Fruit fly (Drosophila melanogaster) whole organism, embryonic: Measurements from ENCODE around the gene cype.
A peak's percentile ranks its signal among the peaks of the same experiment; 100 is the strongest.

Experiments
- Atf3 ChIP-seq: fragments of 200-800 bp; sonication (Bioruptor generic); optimal IDR thresholded peaks from 3 replicates; lab custom pipeline; 2016; ENCODE audit warnings: missing biosample characterization, missing genetic modification characterization
- BtbVII ChIP-seq: fragments of 200-800 bp; sonication (Bioruptor generic); optimal IDR thresholded peaks from 3 replicates; lab custom pipeline; 2017; ENCODE audit warnings: missing biosample characterization, mild to moderate bottlenecking, missing genetic modification characterization
- CG10565 ChIP-seq: fragments of 200-800 bp; sonication (Bioruptor generic); optimal IDR thresholded peaks from 3 replicates; lab custom pipeline; 2016; ENCODE audit warnings: missing biosample characterization, mild to moderate bottlenecking, missing genetic modification characterization
- CG10654 ChIP-seq: fragments of 200-800 bp; sonication (Bioruptor generic); optimal IDR thresholded peaks from 2 replicates; lab custom pipeline; 2016; ENCODE audit warnings: missing biosample characterization, missing genetic modification characterization
- CG11723 ChIP-seq: fragments of 200-800 bp; sonication (Bioruptor generic); optimal IDR thresholded peaks from 2 replicates; lab custom pipeline; 2017; ENCODE audit warnings: missing biosample characterization, mild to moderate bottlenecking, missing genetic modification characterization
- CG12299 ChIP-seq: fragments of 200-800 bp; sonication (Bioruptor generic); optimal IDR thresholded peaks from 2 replicates; lab custom pipeline; 2018; ENCODE audit warnings: missing biosample characterization, mild to moderate bottlenecking, missing genetic modification characterization
- CG12744 ChIP-seq: fragments of 200-800 bp; sonication (Bioruptor generic); optimal IDR thresholded peaks from 2 replicates; lab custom pipeline; 2016; ENCODE audit warnings: missing biosample characterization, missing genetic modification characterization
- CG12769 ChIP-seq: fragments of 200-800 bp; sonication (Bioruptor generic); optimal IDR thresholded peaks from 2 replicates; lab custom pipeline; 2019; ENCODE audit warnings: missing biosample characterization, mild to moderate bottlenecking, missing genetic modification characterization, moderate library complexity
- CG15269 ChIP-seq: fragments of 200-800 bp; sonication (Bioruptor generic); optimal IDR thresholded peaks from 2 replicates; lab custom pipeline; 2018; ENCODE audit warnings: missing biosample characterization, mild to moderate bottlenecking, missing genetic modification characterization, moderate library complexity
- CG16863 ChIP-seq: fragments of 200-800 bp; sonication (Bioruptor generic); optimal IDR thresholded peaks from 3 replicates; lab custom pipeline; 2016; ENCODE audit warnings: missing biosample characterization, missing genetic modification characterization
- CG17361 ChIP-seq: fragments of 200-800 bp; sonication (Bioruptor generic); IDR thresholded peaks from 3 replicates; pipeline ENCODE4 v1.3.6; 2022; ENCODE audit warnings: missing biosample characterization, missing genetic modification characterization
- CG18262 ChIP-seq: fragments of 200-800 bp; optimal IDR thresholded peaks from 3 replicates; lab custom pipeline; 2019; ENCODE audit warnings: missing biosample characterization, mild to moderate bottlenecking, missing genetic modification characterization, moderate library complexity
- CG18619 ChIP-seq: fragments of 200-800 bp; sonication (Bioruptor generic); optimal IDR thresholded peaks from 3 replicates; lab custom pipeline; 2017; ENCODE audit warnings: missing biosample characterization, mild to moderate bottlenecking, missing genetic modification characterization
- CG2120 ChIP-seq: fragments of 200-800 bp; sonication (Bioruptor generic); optimal IDR thresholded peaks from 3 replicates; lab custom pipeline; 2016; ENCODE audit warnings: missing biosample characterization, missing genetic modification characterization
- CG30403 ChIP-seq: fragments of 200-800 bp; sonication (Bioruptor generic); optimal IDR thresholded peaks from 3 replicates; lab custom pipeline; 2016; ENCODE audit warnings: missing biosample characterization, missing genetic modification characterization
- CG3281 ChIP-seq: fragments of 200-800 bp; sonication (Bioruptor generic); optimal IDR thresholded peaks from 3 replicates; lab custom pipeline; 2017; ENCODE audit warnings: missing biosample characterization, mild to moderate bottlenecking, missing genetic modification characterization
- CG34224 ChIP-seq: fragments of 200-800 bp; sonication (Bioruptor generic); IDR thresholded peaks from 3 replicates; pipeline ENCODE4 v1.3.6; 2022; ENCODE audit warnings: missing biosample characterization, missing genetic modification characterization; ENCODE audit not compliant: partially characterized antibody
- CG3726 ChIP-seq: fragments of 200-800 bp; sonication (Bioruptor generic); IDR thresholded peaks from 3 replicates; pipeline ENCODE4, ENCODE4 v1.3.6; 2022; ENCODE audit warnings: missing biosample characterization, missing genetic modification characterization
- CG4707 ChIP-seq: fragments of 200-800 bp; sonication (Bioruptor generic); optimal IDR thresholded peaks from 2 replicates; lab custom pipeline; 2018; ENCODE audit warnings: missing biosample characterization, mild to moderate bottlenecking, missing genetic modification characterization, moderate library complexity
- CG6813 ChIP-seq: fragments of 200-800 bp; sonication (Bioruptor generic); optimal IDR thresholded peaks from 2 replicates; lab custom pipeline; 2017; ENCODE audit warnings: missing biosample characterization, missing genetic modification characterization, mild to moderate bottlenecking, moderate library complexity, missing genetic modification reagents
- CG8281 ChIP-seq: fragments of 200-800 bp; sonication (Bioruptor generic); optimal IDR thresholded peaks from 2 replicates; lab custom pipeline; 2018; ENCODE audit warnings: missing biosample characterization, mild to moderate bottlenecking, missing genetic modification characterization, moderate library complexity
- CG9609 ChIP-seq: fragments of 200-800 bp; sonication (Bioruptor generic); optimal IDR thresholded peaks from 3 replicates; lab custom pipeline; 2016; ENCODE audit warnings: missing biosample characterization, missing genetic modification characterization
- Chrac-16 ChIP-seq: fragments of 200-800 bp; sonication (Bioruptor generic); optimal IDR thresholded peaks from 3 replicates; lab custom pipeline; 2016; ENCODE audit warnings: missing biosample characterization, missing genetic modification characterization
- Doc2 ChIP-seq: fragments of 200-800 bp; sonication (Bioruptor generic); IDR thresholded peaks from 2 replicates; pipeline ENCODE4 v1.3.6; 2022; ENCODE audit warnings: missing biosample characterization, missing genetic modification characterization
- Drgx ChIP-seq: fragments of 200-800 bp; sonication (Bioruptor generic); IDR thresholded peaks from 2 replicates; pipeline ENCODE4 v1.3.6; 2022; ENCODE audit warnings: missing biosample characterization, missing genetic modification characterization
- Hsf ChIP-seq: fragments of 200-800 bp; sonication (Bioruptor generic); optimal IDR thresholded peaks from 3 replicates; lab custom pipeline; 2016; ENCODE audit warnings: missing biosample characterization, missing genetic modification characterization
- Lpt ChIP-seq: fragments of >200 bp; optimal IDR thresholded peaks from 2 replicates; lab custom pipeline; 2018; ENCODE audit warnings: missing biosample characterization, missing genetic modification characterization
- NC2β ChIP-seq: fragments of 200-800 bp; sonication (Bioruptor generic); optimal IDR thresholded peaks from 2 replicates; lab custom pipeline; 2016; ENCODE audit warnings: missing biosample characterization, missing genetic modification characterization
- Six4 ChIP-seq: fragments of 200-800 bp; sonication (Bioruptor generic); optimal IDR thresholded peaks from 2 replicates; lab custom pipeline; 2016; ENCODE audit warnings: missing biosample characterization, missing genetic modification characterization
- Ssrp ChIP-seq: fragments of 200-800 bp; sonication (Bioruptor generic); optimal IDR thresholded peaks from 2 replicates; lab custom pipeline; 2018; ENCODE audit warnings: missing biosample characterization, mild to moderate bottlenecking, missing genetic modification characterization, moderate library complexity
- Usf ChIP-seq: fragments of 200-800 bp; sonication (Bioruptor generic); optimal IDR thresholded peaks from 2 replicates; lab custom pipeline; 2017; ENCODE audit warnings: missing genotype, missing biosample characterization, missing genetic modification characterization
- Vsx1 ChIP-seq: fragments of 200-800 bp; sonication (Bioruptor generic); optimal IDR thresholded peaks from 2 replicates; lab custom pipeline; 2017; ENCODE audit warnings: missing biosample characterization, mild to moderate bottlenecking, missing genetic modification characterization, missing genetic modification reagents
- br ChIP-seq: fragments of >200 bp; optimal IDR thresholded peaks from 2 replicates; lab custom pipeline; 2017
- caup ChIP-seq: fragments of 200-800 bp; sonication (Bioruptor generic); optimal IDR thresholded peaks from 3 replicates; lab custom pipeline; 2017; ENCODE audit warnings: missing biosample characterization, mild to moderate bottlenecking, missing genetic modification characterization, moderate library complexity; ENCODE audit not compliant: severe bottlenecking
- chm ChIP-seq: fragments of 200-800 bp; sonication (Bioruptor generic); IDR thresholded peaks from 2 replicates; pipeline ENCODE4 v1.3.6; 2022; ENCODE audit warnings: missing biosample characterization, missing genetic modification characterization
- dmrt11E ChIP-seq: fragments of 200-800 bp; sonication (Bioruptor generic); optimal IDR thresholded peaks from 3 replicates; lab custom pipeline; 2018; ENCODE audit warnings: missing biosample characterization, mild to moderate bottlenecking, missing genetic modification characterization, moderate library complexity
- exex ChIP-seq: fragments of 200-800 bp; sonication (Bioruptor generic); optimal IDR thresholded peaks from 4 replicates; lab custom pipeline; 2018; ENCODE audit warnings: missing biosample characterization, mild to moderate bottlenecking, missing genetic modification characterization, moderate library complexity
- fd64A ChIP-seq: fragments of 200-800 bp; sonication (Bioruptor generic); optimal IDR thresholded peaks from 3 replicates; lab custom pipeline; 2018; ENCODE audit warnings: missing biosample characterization, mild to moderate bottlenecking, missing genetic modification characterization
- gfzf ChIP-seq: fragments of 200-800 bp; sonication (Bioruptor generic); optimal IDR thresholded peaks from 2 replicates; lab custom pipeline; 2016; ENCODE audit warnings: missing biosample characterization, mild to moderate bottlenecking, missing genetic modification characterization, moderate library complexity
- grau ChIP-seq: fragments of 200-800 bp; optimal IDR thresholded peaks from 3 replicates; lab custom pipeline; 2019; ENCODE audit warnings: missing biosample characterization, mild to moderate bottlenecking, missing genetic modification characterization, moderate library complexity
- her ChIP-seq: fragments of 200-800 bp; sonication (Bioruptor generic); optimal IDR thresholded peaks from 2 replicates; lab custom pipeline; 2016; ENCODE audit warnings: missing biosample characterization, missing genetic modification characterization
- nerfin-2 ChIP-seq: fragments of 200-800 bp; sonication (Bioruptor generic); IDR thresholded peaks from 2 replicates; pipeline ENCODE4 v1.3.6; 2022; ENCODE audit warnings: missing biosample characterization, missing genetic modification characterization; ENCODE audit not compliant: partially characterized antibody
- onecut ChIP-seq: fragments of 200-800 bp; sonication (Bioruptor generic); IDR thresholded peaks from 2 replicates; pipeline ENCODE4 v1.3.6; 2022; ENCODE audit warnings: missing biosample characterization, missing genetic modification characterization
- pb ChIP-seq: fragments of 200-800 bp; sonication (Bioruptor generic); optimal IDR thresholded peaks from 3 replicates; lab custom pipeline; 2016; ENCODE audit warnings: missing biosample characterization, missing genetic modification characterization
- pum ChIP-seq: fragments of 200-800 bp; sonication (Bioruptor generic); optimal IDR thresholded peaks from 2 replicates; lab custom pipeline; 2016; ENCODE audit warnings: missing biosample characterization, missing genetic modification characterization
- pzg ChIP-seq: fragments of 200-800 bp; sonication (Bioruptor generic); optimal IDR thresholded peaks from 3 replicates; lab custom pipeline; 2018; ENCODE audit warnings: missing biosample characterization, mild to moderate bottlenecking, missing genetic modification characterization, moderate library complexity
- ttk ChIP-seq: fragments of 200-800 bp; sonication (Bioruptor generic); IDR thresholded peaks from 2 replicates; pipeline ENCODE4 v2.1.2; 2022; ENCODE audit warnings: missing biosample characterization, missing genetic modification characterization
- unc-4 ChIP-seq: fragments of 200-800 bp; sonication (Bioruptor generic); IDR thresholded peaks from 2 replicates; pipeline ENCODE4 v1.3.6; 2022; ENCODE audit warnings: missing biosample characterization, missing genetic modification characterization; ENCODE audit not compliant: partially characterized antibody
- z ChIP-seq: fragments of 200-800 bp; sonication (Bioruptor generic); IDR thresholded peaks from 3 replicates; pipeline ENCODE4 v1.3.6; 2022; ENCODE audit warnings: missing biosample characterization, missing genetic modification characterization
- zfh1 ChIP-seq: fragments of 200-800 bp; sonication (Bioruptor generic); IDR thresholded peaks from 3 replicates; pipeline ENCODE4 v1.3.6; 2022; ENCODE audit warnings: missing biosample characterization, missing genetic modification characterization

The cype gene

DNA sequence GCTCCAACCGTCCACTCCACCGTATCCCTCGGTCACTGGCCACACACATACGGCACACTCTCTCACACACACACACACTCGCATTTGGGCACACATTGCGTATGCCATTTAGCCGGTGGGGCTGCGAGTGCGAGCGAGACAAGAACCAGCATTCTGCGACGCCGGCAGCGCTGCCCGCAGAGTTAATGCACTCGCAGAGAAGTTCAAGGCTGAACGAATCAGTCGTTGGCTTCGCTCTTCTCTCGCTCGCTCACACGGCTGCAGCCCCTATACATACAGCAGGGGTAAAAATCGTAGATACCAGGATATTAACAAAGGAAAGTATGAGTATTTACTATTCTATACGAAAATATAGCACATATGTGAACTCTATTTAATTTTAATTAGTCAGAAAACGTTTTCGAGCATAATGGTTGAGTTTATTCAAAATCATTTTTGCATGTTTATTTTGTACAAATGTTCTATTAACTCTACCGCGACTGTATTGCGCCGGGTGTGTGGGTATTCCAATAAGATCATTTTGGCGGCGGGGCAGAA lies 34.0 kb upstream of the cype start (continued):
- TF ChIP-seq CG12744 (GFP tag; lab: Kevin White, UChicago) = no peak
- TF ChIP-seq Hsf (GFP tag; lab: Kevin White, UChicago) = peak; percentile 72
- 0 out of 2 replicates have a peak, but pooled peaks have one; percentile 25 for TF ChIP-seq chm
- no peak for TF ChIP-seq pzg (GFP tag; lab: Kevin White, UChicago)
- peak; percentile 62 for TF ChIP-seq CG11723
- TF ChIP-seq CG3281 (GFP tag; lab: Kevin White, UChicago) = peak; percentile 42
- TF ChIP-seq BtbVII (GFP tag; lab: Kevin White, UChicago) = peak; percentile 46
- peak; percentile 90 for TF ChIP-seq CG18262 (tag; lab: Kevin White, UChicago)
- no peak for TF ChIP-seq exex (tag; lab: Kevin White, UChicago)
- TF ChIP-seq Doc2 (GFP tag; lab: Robert Waterston, UW) = no peak
- TF ChIP-seq CG16863 (GFP tag; lab: Kevin White, UChicago) = peak; percentile 72
- 0 out of 2 replicates have a peak, but pooled peaks have one; percentile 40 for TF ChIP-seq ttk (GFP tag; lab: Robert Waterston, UW)
- no peak for TF ChIP-seq br
- no peak for TF ChIP-seq nerfin-2 (GFP tag; lab: Robert Waterston, UW)
- TF ChIP-seq pum (GFP tag; lab: Kevin White, UChicago) = peak; percentile 54
- peak; percentile 3 for TF ChIP-seq Usf (GFP tag; lab: Kevin White, UChicago)
- peak; percentile 77 for TF ChIP-seq Ssrp (tag; lab: Kevin White, UChicago)
- no peak for TF ChIP-seq unc-4 (GFP tag; lab: Robert Waterston, UW)
- no peak for TF ChIP-seq gfzf (GFP tag; lab: Kevin White, UChicago)
- no peak for TF ChIP-seq Lpt (GFP tag; lab: Kevin White, UChicago)
- TF ChIP-seq CG10654 (GFP tag; lab: Kevin White, UChicago) = peak; percentile 45
- TF ChIP-seq Drgx (GFP tag; lab: Robert Waterston, UW) = peak; percentile 88
- peak; percentile 25 for TF ChIP-seq pb (GFP tag; lab: Kevin White, UChicago)
- TF ChIP-seq CG12769 = peak; percentile 49
- TF ChIP-seq CG10565 (GFP tag; lab: Kevin White, UChicago) = peak; percentile 16
- TF ChIP-seq CG9609 = no peak
- TF ChIP-seq her = no peak
- TF ChIP-seq Chrac-16 = peak; percentile 66
- TF ChIP-seq CG15269 (tag; lab: Kevin White, UChicago) = peak; percentile 64
- TF ChIP-seq dmrt11E = peak; percentile 89
- TF ChIP-seq CG2120 (GFP tag; lab: Kevin White, UChicago) = peak; percentile 29
- peak; percentile 65 for TF ChIP-seq grau
- peak; percentile 16 for TF ChIP-seq caup (GFP tag; lab: Kevin White, UChicago)
- peak; percentile 65 for TF ChIP-seq NC2β (GFP tag; lab: Kevin White, UChicago)
- TF ChIP-seq CG8281 = peak; percentile 36
- no peak for TF ChIP-seq CG3726 (GFP tag; lab: Robert Waterston, UW)
- peak; percentile 47 for TF ChIP-seq CG4707 (GFP tag; lab: Kevin White, UChicago)
- TF ChIP-seq onecut (GFP tag; lab: Robert Waterston, UW) = peak; percentile 67
- TF ChIP-seq CG17361 (GFP tag; lab: Robert Waterston, UW) = peak; percentile 71
- peak; percentile 53; the same call in 1 of the 3 replicates for TF ChIP-seq z
- TF ChIP-seq CG30403 (GFP tag; lab: Kevin White, UChicago) = peak; percentile 74
- peak; percentile 32 for TF ChIP-seq Atf3 (GFP tag; lab: Kevin White, UChicago)
- TF ChIP-seq Six4 = peak; percentile 55
- peak; percentile 62 for TF ChIP-seq Vsx1
- TF ChIP-seq zfh1 (GFP tag; lab: Robert Waterston, UW) = peak; percentile 82
- TF ChIP-seq CG34224 (GFP tag; lab: Robert Waterston, UW) = no peak
- peak; percentile 39 for TF ChIP-seq CG18619 (GFP tag; lab: Kevin White, UChicago)
- TF ChIP-seq CG6813 (GFP tag; lab: Kevin White, UChicago) = peak; percentile 64
- peak; percentile 28 for TF ChIP-seq CG12299
- peak; percentile 65 for TF ChIP-seq fd64A (GFP tag; lab: Kevin White, UChicago)
